Fruit fly (Drosophila melanogaster) whole organism, pupa: ENCODE data around the gene Trim9.

ENCODE experiments used
- CG10348 ChIP-seq: fragments of 200-800 bp; sonication (Bioruptor generic); IDR thresholded peaks from 2 replicates; pipeline ENCODE4 v1.3.6; 2022; ENCODE audit warnings: missing biosample characterization, missing genetic modification characterization
- CG12605 ChIP-seq: fragments of 200-800 bp; sonication (Bioruptor generic); IDR thresholded peaks from 2 replicates; pipeline ENCODE4 v1.3.6; 2022; ENCODE audit warnings: missing biosample characterization, missing genetic modification characterization
- CG13204 ChIP-seq: fragments of 200-800 bp; sonication (Bioruptor generic); optimal IDR thresholded peaks from 2 replicates; lab custom pipeline; 2018; ENCODE audit warnings: missing biosample characterization, mild to moderate bottlenecking, missing genetic modification characterization, moderate library complexity
- CG14655 ChIP-seq: fragments of 200-800 bp; sonication (Bioruptor generic); optimal IDR thresholded peaks from 3 replicates; lab custom pipeline; 2017; ENCODE audit warnings: mild to moderate bottlenecking, missing biosample characterization, missing genetic modification reagents, missing genetic modification characterization
- CG15710 ChIP-seq: fragments of 200-800 bp; sonication (Bioruptor generic); optimal IDR thresholded peaks from 2 replicates; lab custom pipeline; 2018; ENCODE audit warnings: missing biosample characterization, mild to moderate bottlenecking, missing genetic modification characterization, moderate library complexity
- CG17806 ChIP-seq: fragments of 200-800 bp; sonication (Bioruptor generic); optimal IDR thresholded peaks from 2 replicates; lab custom pipeline; 2018; ENCODE audit warnings: missing biosample characterization, mild to moderate bottlenecking, missing genetic modification characterization, moderate library complexity
- CG32121 ChIP-seq: fragments of 200-800 bp; sonication (Bioruptor generic); IDR thresholded peaks from 2 replicates; pipeline ENCODE4 v1.3.6; 2022; ENCODE audit warnings: missing biosample characterization, missing genetic modification characterization
- CG34367 ChIP-seq: fragments of 200-800 bp; sonication (Bioruptor generic); optimal IDR thresholded peaks from 2 replicates; lab custom pipeline; 2018; ENCODE audit warnings: missing biosample characterization, mild to moderate bottlenecking, missing genetic modification characterization
- CG4496 ChIP-seq: fragments of 200-800 bp; sonication (Bioruptor generic); IDR thresholded peaks from 3 replicates; pipeline ENCODE4 v1.3.6; 2022; ENCODE audit warnings: missing biosample characterization, missing genetic modification characterization
- CG8159 ChIP-seq: fragments of 200-800 bp; sonication (Bioruptor generic); optimal IDR thresholded peaks from 3 replicates; lab custom pipeline; 2018; ENCODE audit warnings: missing biosample characterization, mild to moderate bottlenecking, missing genetic modification characterization, moderate library complexity
- CG8301 ChIP-seq: fragments of 200-800 bp; sonication (Bioruptor generic); optimal IDR thresholded peaks from 2 replicates; lab custom pipeline; 2018; ENCODE audit warnings: missing biosample characterization, mild to moderate bottlenecking, missing genetic modification characterization
- CG9948 ChIP-seq: fragments of 200-800 bp; sonication (Bioruptor generic); optimal IDR thresholded peaks from 2 replicates; lab custom pipeline; 2018; ENCODE audit warnings: missing biosample characterization, mild to moderate bottlenecking, missing genetic modification characterization, moderate library complexity
- D1 ChIP-seq: fragments of 200-800 bp; sonication (Bioruptor generic); optimal IDR thresholded peaks from 2 replicates; lab custom pipeline; 2018; ENCODE audit warnings: missing biosample characterization, mild to moderate bottlenecking, missing genetic modification characterization, moderate library complexity
- EcR ChIP-seq: fragments of 200-800 bp; sonication (Bioruptor generic); optimal IDR thresholded peaks from 3 replicates; lab custom pipeline; 2019; ENCODE audit warnings: missing biosample characterization, missing genetic modification characterization, mild to moderate bottlenecking, moderate library complexity, missing genetic modification reagents
- Ets98B ChIP-seq: fragments of 200-800 bp; sonication (Bioruptor generic); IDR thresholded peaks from 2 replicates; pipeline ENCODE4 v1.3.6; 2022; ENCODE audit warnings: missing biosample characterization, missing genetic modification characterization
- Pif1A ChIP-seq: fragments of 200-800 bp; sonication (Bioruptor generic); optimal IDR thresholded peaks from 3 replicates; lab custom pipeline; 2016; ENCODE audit warnings: missing biosample characterization, missing genetic modification characterization
- Pif1B ChIP-seq: fragments of 200-800 bp; sonication (Bioruptor generic); optimal IDR thresholded peaks from 3 replicates; lab custom pipeline; 2016; ENCODE audit warnings: missing biosample characterization, missing genetic modification characterization
- Snoo ChIP-seq: fragments of 200-800 bp; sonication (Bioruptor generic); optimal IDR thresholded peaks from 3 replicates; lab custom pipeline; 2017; ENCODE audit warnings: missing biosample characterization, mild to moderate bottlenecking, missing genetic modification characterization, inconsistent platforms
- fd96Ca ChIP-seq: fragments of 200-800 bp; sonication (Bioruptor generic); IDR thresholded peaks from 3 replicates; pipeline ENCODE4 v1.3.6; 2022; ENCODE audit warnings: missing biosample characterization, missing genetic modification characterization
- gl ChIP-seq: fragments of 200-800 bp; sonication (Bioruptor generic); optimal IDR thresholded peaks from 2 replicates; lab custom pipeline; 2018; ENCODE audit warnings: missing biosample characterization, mild to moderate bottlenecking, missing genetic modification characterization
- rn ChIP-seq: fragments of 200-800 bp; sonication (Bioruptor generic); IDR thresholded peaks from 2 replicates; pipeline ENCODE4 v1.3.6; 2022; ENCODE audit warnings: missing biosample characterization, missing genetic modification characterization

Trim9 gene

dm6 chr2L:10608662-10609262 lies 64.1 kb downstream of the Trim9 start:
- TF ChIP-seq Ets98B (no peak), CG4496 (no peak), Pif1A (GFP tag; lab: Kevin White, UChicago) (no peak), CG17806 (tag; lab: Kevin White, UChicago) (no peak), D1 (no peak), CG10348 (GFP tag; lab: Robert Waterston, UW) (no peak)

- TF ChIP-seq CG8159 (no peak), CG4496 (peak; percentile 31; the same call in 1 of the 3 replicates), CG10348 (GFP tag; lab: Robert Waterston, UW) (no peak)
- TF ChIP-seq, all 21 proteins: peak for 1
These were observed 68.4 kb downstream of the Trim9 start for dm6 chr2L:10613104-10613503.

dm6 chr2L:10614660-10615479 lies 70.2 kb downstream of the Trim9 start:
- TF ChIP-seq CG8301 (tag; lab: Kevin White, UChicago) (peak; percentile 53), rn (no peak), CG9948 (tag; lab: Kevin White, UChicago) (peak; percentile 45), CG14655 (GFP tag; lab: Kevin White, UChicago) (peak; percentile 50), Pif1A (GFP tag; lab: Kevin White, UChicago) (no peak), EcR (GFP tag; lab: Kevin White, UChicago) (no peak), CG4496 (0 out of 3 replicates have a peak, but pooled peaks have one; percentile 34), CG32121 (GFP tag; lab: Robert Waterston, UW) (no peak), D1 (no peak), CG15710 (peak; percentile 32), CG10348 (GFP tag; lab: Robert Waterston, UW) (no peak), CG17806 (tag; lab: Kevin White, UChicago) (peak; percentile 39), CG12605 (no peak), fd96Ca (GFP tag; lab: Robert Waterston, UW) (no peak), Snoo (tag; lab: Kevin White, UChicago) (no peak), CG8159 (peak; percentile 38)

- no peak for TF ChIP-seq CG13204 (GFP tag; lab: Kevin White, UChicago)
- 0 out of 3 replicates have a peak, but pooled peaks have one; percentile 13 for TF ChIP-seq CG4496
- no peak for TF ChIP-seq CG32121 (GFP tag; lab: Robert Waterston, UW)
- no peak for TF ChIP-seq D1
- TF ChIP-seq rn: no peak
- TF ChIP-seq Pif1B: peak; percentile 39
- TF ChIP-seq gl (tag; lab: Kevin White, UChicago): no peak
- peak; percentile 40 for TF ChIP-seq CG8301 (tag; lab: Kevin White, UChicago)
- peak; percentile 29 for TF ChIP-seq CG34367 (tag; lab: Kevin White, UChicago)
- TF ChIP-seq CG12605: no peak
- TF ChIP-seq Ets98B: no peak
- TF ChIP-seq CG14655 (GFP tag; lab: Kevin White, UChicago): peak; percentile 63
- no peak for TF ChIP-seq EcR (GFP tag; lab: Kevin White, UChicago)
- TF ChIP-seq fd96Ca (GFP tag; lab: Robert Waterston, UW): 0 out of 3 replicates have a peak, but pooled peaks have one; percentile 14
- peak; percentile 68 for TF ChIP-seq Snoo (tag; lab: Kevin White, UChicago)
- TF ChIP-seq Pif1A (GFP tag; lab: Kevin White, UChicago): peak; percentile 68
- peak; percentile 60 for TF ChIP-seq CG15710
- TF ChIP-seq CG17806 (tag; lab: Kevin White, UChicago): peak; percentile 55
- TF ChIP-seq CG10348 (GFP tag; lab: Robert Waterston, UW): no peak
- TF ChIP-seq CG9948 (tag; lab: Kevin White, UChicago): peak; percentile 46
- TF ChIP-seq CG8159: peak; percentile 70
These were observed 71.2 kb downstream of the Trim9 start for dm6 chr2L:10615889-10616288.

- TF ChIP-seq CG15710: peak; percentile 89
- TF ChIP-seq EcR (GFP tag; lab: Kevin White, UChicago): no peak
- peak; percentile 1 for TF ChIP-seq Snoo (tag; lab: Kevin White, UChicago)
- peak; percentile 63 for TF ChIP-seq CG13204 (GFP tag; lab: Kevin White, UChicago)
- TF ChIP-seq Ets98B: peak; percentile 94
- peak; percentile 87 for TF ChIP-seq D1
- peak; percentile 93 for TF ChIP-seq CG12605
- TF ChIP-seq CG9948 (tag; lab: Kevin White, UChicago): peak; percentile 91
- TF ChIP-seq CG34367 (tag; lab: Kevin White, UChicago): peak; percentile 88
- TF ChIP-seq Pif1A (GFP tag; lab: Kevin White, UChicago): peak; percentile 81
- TF ChIP-seq fd96Ca (GFP tag; lab: Robert Waterston, UW): peak; percentile 92
- TF ChIP-seq CG8301 (tag; lab: Kevin White, UChicago): peak; percentile 93
- TF ChIP-seq CG10348 (GFP tag; lab: Robert Waterston, UW): peak; percentile 78
- TF ChIP-seq CG4496: peak; percentile 97
- peak; percentile 86 for TF ChIP-seq gl (tag; lab: Kevin White, UChicago)
- peak; percentile 92 for TF ChIP-seq rn
- peak; percentile 92 for TF ChIP-seq CG8159
- TF ChIP-seq CG32121 (GFP tag; lab: Robert Waterston, UW): peak; percentile 94
- peak; percentile 95 for TF ChIP-seq CG14655 (GFP tag; lab: Kevin White, UChicago)
- peak; percentile 85 for TF ChIP-seq Pif1B
- TF ChIP-seq CG17806 (tag; lab: Kevin White, UChicago): peak; percentile 93
These were observed 72.1 kb downstream of the Trim9 start for dm6 chr2L:10616767-10617166.
